Worm (Caenorhabditis elegans) whole organism, L4/young adult: ENCODE measurements around the gene Y45G5AM.5.

ENCODE experiments used
- W03F9.2 ChIP-seq: fragments of 150-350 bp; optimal IDR thresholded peaks from 2 replicates; lab custom pipeline; 2014; ENCODE audit warnings: missing biosample characterization, missing genetic modification characterization
- dao-5 ChIP-seq: sonication (generic microtip); optimal IDR thresholded peaks from 2 replicates; lab custom pipeline; 2016; ENCODE audit warnings: missing genotype, missing genetic modification characterization, moderate library complexity, missing compliant biosample characterization
- him-1 ChIP-seq: sonication (generic microtip); optimal IDR thresholded peaks from 2 replicates; lab custom pipeline; 2016; ENCODE audit warnings: missing genotype, missing genetic modification reagents, missing genetic modification characterization, missing compliant biosample characterization

Y45G5AM.5 gene

ce11 chrV:4143034-4143433 lies 17.2 kb upstream of the Y45G5AM.5 start:
- TF ChIP-seq W03F9.2 (tag; lab: Kevin White, UChicago) (peak; percentile 66), him-1 (no peak), dao-5 (tag; lab: Kevin White, UChicago) (no peak)

ce11 chrV:4144205-4144604 lies 16.0 kb upstream of the Y45G5AM.5 start, which contains the start of gene Y45G5AL.1:
Gene Y45G5AL.1 (plus strand): TSS chrV:4144505.
- TF ChIP-seq dao-5 (tag; lab: Kevin White, UChicago): no peak
- TF ChIP-seq W03F9.2 (tag; lab: Kevin White, UChicago): no peak

- no peak for TF ChIP-seq him-1
Observed at ce11 chrV:4151400-4151799, 8.8 kb upstream of the Y45G5AM.5 start.

DNA sequence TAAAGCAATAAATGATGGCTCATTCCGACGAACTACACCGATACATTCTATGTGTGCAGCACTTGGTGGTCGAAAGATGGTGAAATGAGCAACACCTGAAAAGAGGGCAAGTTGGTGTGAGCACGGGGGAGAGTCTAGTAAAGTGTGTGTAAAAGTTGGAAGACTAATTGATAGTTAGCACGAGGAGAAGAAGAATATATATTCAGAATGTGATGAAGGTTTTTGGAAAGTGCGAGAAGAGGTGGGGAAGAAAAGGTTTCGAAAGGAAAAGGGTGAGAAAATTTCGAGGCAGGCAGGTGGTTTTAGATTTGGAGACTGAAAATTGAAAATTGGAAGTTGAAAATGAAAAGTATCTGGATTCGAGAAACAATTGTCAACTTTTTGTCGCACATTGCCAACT lies 8.0 kb upstream of the Y45G5AM.5 start, which contains the start of gene Y45G5AM.6:
Gene Y45G5AM.6 (minus strand): TSS at position 101 of the 400 bp plus-strand sequence.
- TF ChIP-seq W03F9.2 (tag; lab: Kevin White, UChicago) (no peak), him-1 (no peak), dao-5 (tag; lab: Kevin White, UChicago) (no peak)

DNA sequence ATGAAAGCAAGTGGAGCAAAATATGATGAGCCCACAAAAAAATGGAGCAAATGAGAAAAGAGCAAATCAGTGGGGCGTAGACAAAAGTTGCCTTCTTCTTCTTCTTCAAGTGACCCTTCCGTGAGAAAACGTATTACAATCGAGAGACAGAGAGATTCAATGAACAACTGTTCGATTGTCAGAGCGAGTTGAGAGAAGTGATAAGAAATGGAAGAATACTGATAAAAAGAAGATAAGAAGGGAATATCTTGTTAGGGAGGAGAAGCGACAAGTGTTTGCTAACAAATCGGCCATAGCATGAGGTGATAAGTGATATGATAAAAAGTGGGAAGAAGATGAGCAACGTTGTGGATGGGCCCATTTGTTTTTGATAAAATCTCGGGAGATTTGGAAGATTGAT lies 2.9 kb upstream of the Y45G5AM.5 start:
- no peak for TF ChIP-seq W03F9.2 (tag; lab: Kevin White, UChicago)
- no peak for TF ChIP-seq him-1
- TF ChIP-seq dao-5 (tag; lab: Kevin White, UChicago): no peak

- no peak for TF ChIP-seq dao-5 (tag; lab: Kevin White, UChicago)
- TF ChIP-seq W03F9.2 (tag; lab: Kevin White, UChicago): no peak
- no peak for TF ChIP-seq him-1
Observed at ce11 chrV:4162922-4163321, 2.7 kb downstream of the Y45G5AM.5 start, which contains the start of gene Y45G5AM.4. Gene Y45G5AM.4 (plus strand): TSS chrV:4163222.

DNA sequence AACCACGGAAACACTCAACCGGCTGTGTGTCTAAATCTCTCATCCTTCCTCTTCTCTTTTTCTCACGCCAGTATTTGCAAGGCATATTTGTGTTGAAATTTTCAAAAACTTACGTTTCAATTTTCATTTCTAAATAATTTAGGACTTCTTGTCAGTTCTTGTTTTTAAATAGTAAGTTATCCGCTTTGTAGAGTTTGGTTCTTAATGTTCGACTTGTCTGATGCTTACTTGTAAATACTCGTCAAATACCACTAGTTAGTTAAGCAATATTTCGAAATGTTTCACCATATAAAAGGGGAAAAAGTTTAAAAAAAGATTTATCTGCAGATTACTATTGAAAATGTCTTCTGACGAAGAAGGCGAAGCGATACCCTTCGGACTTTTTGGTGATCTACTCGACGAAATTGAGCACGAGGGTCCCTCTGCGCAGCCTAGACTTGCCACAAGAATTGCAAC lies 4.3 kb downstream of the Y45G5AM.5 start, which contains the start of gene Y45G5AM.3:
Gene Y45G5AM.3 (plus strand): TSS at position 51 of the 456 bp plus-strand sequence.
- TF ChIP-seq W03F9.2 (tag; lab: Kevin White, UChicago) (no peak), dao-5 (tag; lab: Kevin White, UChicago) (no peak), him-1 (no peak)

DNA sequence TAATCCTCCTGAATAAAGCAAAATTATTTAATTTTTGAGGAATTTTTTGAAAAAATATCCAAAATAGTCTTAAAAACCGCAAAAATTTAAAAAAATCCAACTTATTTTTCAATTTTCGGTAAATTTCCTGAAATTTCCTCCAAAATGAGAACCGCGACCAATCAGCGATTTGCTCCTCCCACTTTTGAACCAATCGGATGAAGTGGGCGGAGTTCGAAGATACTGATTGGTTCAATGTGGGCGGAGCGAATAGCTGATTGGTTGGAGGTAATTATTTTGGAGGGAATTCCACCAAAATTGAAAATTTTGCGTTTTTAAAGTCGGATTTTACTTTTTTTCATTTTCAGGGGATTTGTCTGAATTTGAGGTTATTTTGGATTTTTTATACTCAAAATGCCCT lies 7.9 kb downstream of the Y45G5AM.5 start:
- no peak for TF ChIP-seq W03F9.2 (tag; lab: Kevin White, UChicago)
- TF ChIP-seq dao-5 (tag; lab: Kevin White, UChicago): no peak
- TF ChIP-seq him-1: no peak

DNA sequence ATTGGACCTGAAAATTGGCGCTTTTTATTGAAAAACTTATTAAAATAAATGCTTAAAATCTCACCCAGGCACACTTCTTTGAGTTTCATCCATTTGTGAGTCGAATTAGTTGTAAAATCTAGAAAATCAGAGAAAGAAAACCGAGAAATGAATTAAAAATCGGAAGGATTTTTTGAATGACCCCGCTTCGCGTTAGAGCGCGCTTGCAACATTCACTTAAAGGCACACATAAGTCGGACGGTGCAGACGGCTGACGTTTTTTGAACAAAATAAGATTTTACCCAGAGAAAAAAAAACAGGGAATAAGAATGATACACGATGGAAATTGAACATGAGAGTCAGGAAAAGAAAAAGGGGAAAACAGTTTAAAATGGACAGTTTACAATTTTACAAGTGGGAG lies 9.5 kb downstream of the Y45G5AM.5 start:
- no peak for TF ChIP-seq dao-5 (tag; lab: Kevin White, UChicago)

ce11 chrV:4170138-4170537 lies 10.0 kb downstream of the Y45G5AM.5 start, which contains the start of gene Y45G5AM.7:
Gene Y45G5AM.7 (minus strand): TSS chrV:4170238.
- TF ChIP-seq W03F9.2 (tag; lab: Kevin White, UChicago): no peak

DNA sequence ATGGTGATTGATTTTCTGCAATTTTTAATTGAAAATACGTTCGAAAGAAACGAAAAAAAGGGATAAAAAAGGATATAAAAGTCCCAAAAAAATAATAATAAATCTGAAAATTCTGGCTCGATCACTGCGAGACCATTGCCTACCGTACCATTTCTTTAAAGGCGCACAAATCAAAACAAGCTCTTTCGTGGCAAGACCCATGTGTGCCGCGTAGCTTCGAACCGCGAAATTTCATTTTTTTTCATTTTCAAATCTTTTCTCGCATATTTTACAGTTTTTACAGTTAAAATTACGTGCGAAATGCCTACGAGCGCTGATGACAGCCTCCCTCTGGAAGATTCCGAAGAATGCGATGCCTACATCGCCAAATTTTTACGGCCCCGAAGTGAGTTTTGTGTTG lies 15.4 kb downstream of the Y45G5AM.5 start, which contains the start of the genes coh-4 and pid-5:
Gene coh-4 (minus strand): TSS at position 17 of the 400 bp plus-strand sequence.
Gene pid-5 (plus strand): TSS at position 259 of the 400 bp plus-strand sequence.
- TF ChIP-seq dao-5 (tag; lab: Kevin White, UChicago) (no peak), W03F9.2 (tag; lab: Kevin White, UChicago) (peak; percentile 24), him-1 (no peak)

ce11 chrV:4181272-4181671 lies 21.1 kb downstream of the Y45G5AM.5 start:
- TF ChIP-seq dao-5 (tag; lab: Kevin White, UChicago): no peak

DNA sequence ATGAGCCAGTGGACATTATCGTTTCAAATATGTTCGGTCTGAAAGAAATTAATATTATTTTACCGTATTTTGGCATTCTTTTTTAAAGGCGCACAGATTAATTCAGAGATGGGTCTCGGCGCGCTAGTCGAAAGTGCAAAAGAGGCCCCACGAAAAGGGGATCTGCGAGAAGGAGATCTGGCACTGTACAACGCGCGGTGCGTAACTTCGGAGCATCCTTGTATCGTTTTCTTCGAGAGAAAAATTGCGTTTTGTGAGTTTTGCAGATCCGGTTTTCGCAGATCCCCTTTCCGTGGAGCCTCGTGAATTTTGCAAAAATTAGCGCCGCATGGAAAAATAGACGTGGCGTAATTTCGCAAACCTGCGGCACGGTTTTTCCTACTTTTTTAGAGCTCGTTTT lies 21.5 kb downstream of the Y45G5AM.5 start:
- TF ChIP-seq him-1 (no peak), dao-5 (tag; lab: Kevin White, UChicago) (no peak), W03F9.2 (tag; lab: Kevin White, UChicago) (no peak)

DNA sequence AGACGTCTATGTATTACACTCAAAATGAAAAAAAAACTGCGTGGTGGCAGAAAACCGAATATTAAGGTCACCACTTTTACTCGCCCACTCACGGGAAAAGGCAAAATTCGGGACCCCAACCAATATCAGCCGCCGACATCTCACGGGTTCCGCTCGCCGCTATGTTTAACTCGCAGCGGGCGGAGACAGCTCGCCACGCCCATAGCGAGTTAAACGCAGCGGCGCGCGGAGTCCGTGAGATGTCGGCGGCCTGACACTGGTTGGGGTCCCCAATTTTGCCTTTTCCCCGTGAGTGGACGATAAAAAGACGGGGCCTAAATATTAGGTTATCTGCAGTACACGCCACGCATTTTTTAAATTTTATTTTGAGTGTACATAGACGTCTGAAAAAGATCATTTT lies 22.4 kb downstream of the Y45G5AM.5 start:
- TF ChIP-seq him-1 (no peak), W03F9.2 (tag; lab: Kevin White, UChicago) (no peak), dao-5 (tag; lab: Kevin White, UChicago) (no peak)

DNA sequence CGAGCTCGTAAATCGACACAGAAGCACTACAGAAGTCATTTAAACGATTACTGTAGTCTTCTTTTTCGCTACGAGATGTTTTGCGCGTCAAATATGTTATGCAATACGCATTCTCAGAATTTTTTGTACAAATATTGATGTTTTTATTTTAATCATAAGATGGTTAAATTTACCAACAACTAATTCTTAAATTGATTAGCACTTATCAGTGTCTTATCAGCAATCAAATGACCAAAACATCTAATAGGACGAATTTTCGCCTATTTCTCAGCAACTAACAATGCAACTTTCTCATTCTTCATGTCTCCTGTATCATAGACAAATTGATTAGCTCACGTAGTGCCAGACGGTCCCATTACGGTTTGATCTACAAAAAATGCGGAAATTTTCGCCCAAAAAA lies 25.7 kb downstream of the Y45G5AM.5 start:
- TF ChIP-seq dao-5 (tag; lab: Kevin White, UChicago) (no peak), W03F9.2 (tag; lab: Kevin White, UChicago) (no peak), him-1 (no peak)
